Worm (Caenorhabditis elegans) whole organism, early embryonic: ENCODE measurements around the gene B0284.3.
A peak's percentile ranks its signal among the peaks of the same experiment; 100 is the strongest.

ENCODE experiments used
- B0310.2 ChIP-seq: sonication (generic microtip); optimal IDR thresholded peaks from 2 replicates; lab custom pipeline; 2016; ENCODE audit warnings: mild to moderate bottlenecking, missing genetic modification characterization, missing compliant biosample characterization
- F13C5.2 ChIP-seq: sonication (generic microtip); optimal IDR thresholded peaks from 2 replicates; lab custom pipeline; 2017; ENCODE audit warnings: mild to moderate bottlenecking, missing genetic modification characterization, inconsistent platforms, missing compliant biosample characterization
- aly-1 ChIP-seq: sonication (generic microtip); optimal IDR thresholded peaks from 2 replicates; lab custom pipeline; 2016; ENCODE audit warnings: missing genetic modification characterization, missing compliant biosample characterization
- ama-1 ChIP-seq: fragments of 150-350 bp; optimal IDR thresholded peaks from 2 replicates; lab custom pipeline; 2014
- ceh-13 ChIP-seq: fragments of 200-800 bp; sonication (Bioruptor generic); optimal IDR thresholded peaks from 2 replicates; lab custom pipeline; 2018; ENCODE audit warnings: mild to moderate bottlenecking, missing genetic modification characterization, missing compliant biosample characterization
- ceh-36 ChIP-seq: sonication (generic microtip); optimal IDR thresholded peaks from 2 replicates; lab custom pipeline; 2016; ENCODE audit warnings: missing genetic modification characterization, inconsistent platforms, missing compliant biosample characterization
- ets-7 ChIP-seq: sonication (generic microtip); optimal IDR thresholded peaks from 2 replicates; lab custom pipeline; 2016; ENCODE audit warnings: missing genotype, missing genetic modification characterization, missing compliant biosample characterization
- flt-1 ChIP-seq: fragments of 200-800 bp; sonication (Bioruptor generic); IDR thresholded peaks from 2 replicates; pipeline ENCODE4 v1.3.6; 2022; ENCODE audit warnings: missing genetic modification characterization, missing compliant biosample characterization
- hmbx-1 ChIP-seq: sonication (generic microtip); optimal IDR thresholded peaks from 2 replicates; lab custom pipeline; 2016; ENCODE audit warnings: mild to moderate bottlenecking, missing genetic modification characterization, missing compliant biosample characterization
- hmg-4 ChIP-seq: fragments of 200-800 bp; sonication (Bioruptor generic); optimal IDR thresholded peaks from 2 replicates; lab custom pipeline; 2018; ENCODE audit warnings: mild to moderate bottlenecking, missing genetic modification characterization, missing compliant biosample characterization
- hnd-1 ChIP-seq: sonication (generic microtip); optimal IDR thresholded peaks from 2 replicates; lab custom pipeline; 2016; ENCODE audit warnings: missing genetic modification characterization, missing compliant biosample characterization
- pes-1 ChIP-seq: fragments of 200-800 bp; sonication (Bioruptor generic); IDR thresholded peaks from 2 replicates; pipeline ENCODE4 v1.3.6; 2022; ENCODE audit warnings: missing genetic modification reagents, missing genetic modification characterization, missing compliant biosample characterization
- scrt-1 ChIP-seq: fragments of 200-800 bp; sonication (Bioruptor generic); IDR thresholded peaks from 2 replicates; pipeline ENCODE4 v1.3.6; 2022; ENCODE audit warnings: missing genetic modification characterization, missing compliant biosample characterization
- sea-1 ChIP-seq: fragments of 200-800 bp; sonication (Bioruptor generic); conservative IDR thresholded peaks from 2 replicates; pipeline ENCODE4 v1.3.6; 2022; ENCODE audit warnings: missing genetic modification characterization, missing compliant biosample characterization
- tbx-11 ChIP-seq: fragments of 200-800 bp; sonication (Bioruptor generic); IDR thresholded peaks from 2 replicates; pipeline ENCODE4 v1.3.6; 2022; ENCODE audit warnings: missing genetic modification characterization, missing compliant biosample characterization
- tbx-37 ChIP-seq: fragments of 200-800 bp; sonication (Bioruptor generic); conservative IDR thresholded peaks from 2 replicates; pipeline ENCODE4 v1.3.6; 2022; ENCODE audit warnings: missing genetic modification reagents, missing genetic modification characterization, missing compliant biosample characterization
- tra-4 ChIP-seq: sonication (generic microtip); optimal IDR thresholded peaks from 2 replicates; lab custom pipeline; 2017; ENCODE audit warnings: missing genetic modification characterization, missing compliant biosample characterization

B0284.3 gene

DNA sequence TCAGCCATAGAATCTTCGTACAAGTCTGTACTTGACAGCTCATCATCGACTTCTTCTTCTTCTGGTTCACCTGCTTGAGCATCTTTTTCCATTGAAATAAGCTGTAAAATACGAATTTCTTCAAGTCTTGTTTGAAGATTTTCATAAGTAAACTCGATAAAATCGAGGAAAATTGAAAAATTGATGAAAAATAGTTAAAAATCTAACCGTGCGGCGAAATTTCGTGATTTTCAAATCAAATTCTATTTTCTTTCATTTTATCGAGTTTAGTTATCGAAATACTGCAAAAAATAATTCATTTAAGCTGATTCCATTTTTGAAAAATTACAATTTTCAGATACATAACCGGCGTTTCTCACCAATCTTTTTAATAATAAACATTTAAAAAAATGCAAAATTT lies 35.5 kb upstream of the B0284.3 start, which contains the start of gene R07E5.11:
Gene R07E5.11, minus strand, starts transcription at position 101 of the 400 bp plus-strand sequence.
- TF ChIP-seq ama-1 (lab: Kevin White, UChicago) (no peak), F13C5.2 (tag; lab: Kevin White, UChicago) (no peak), ceh-36 (tag; lab: Kevin White, UChicago) (no peak), ceh-13 (GFP tag; lab: Kevin White, UChicago) (no peak), tbx-11 (GFP tag; lab: Robert Waterston, UW) (no peak)

ce11 chrIII:4414041-4414440 lies 34.4 kb upstream of the B0284.3 start:
- TF ChIP-seq aly-1 (tag; lab: Kevin White, UChicago) (peak; percentile 60), sea-1 (GFP tag; lab: Robert Waterston, UW) (peak; percentile 77), ceh-36 (tag; lab: Kevin White, UChicago) (peak; percentile 69), tbx-11 (GFP tag; lab: Robert Waterston, UW) (peak; percentile 70; the same call in 1 of the 2 replicates), pes-1 (GFP tag; lab: Robert Waterston, UW) (peak; percentile 83), flt-1 (GFP tag; lab: Robert Waterston, UW) (peak; percentile 71), hmg-4 (GFP tag; lab: Kevin White, UChicago) (peak; percentile 49), ets-7 (tag; lab: Kevin White, UChicago) (peak; percentile 9), scrt-1 (GFP tag; lab: Robert Waterston, UW) (peak; percentile 77), tbx-37 (GFP tag; lab: Robert Waterston, UW) (0 out of 2 replicates have a peak, but pooled peaks have one; percentile 42), hnd-1 (tag; lab: Kevin White, UChicago) (peak; percentile 21)

DNA sequence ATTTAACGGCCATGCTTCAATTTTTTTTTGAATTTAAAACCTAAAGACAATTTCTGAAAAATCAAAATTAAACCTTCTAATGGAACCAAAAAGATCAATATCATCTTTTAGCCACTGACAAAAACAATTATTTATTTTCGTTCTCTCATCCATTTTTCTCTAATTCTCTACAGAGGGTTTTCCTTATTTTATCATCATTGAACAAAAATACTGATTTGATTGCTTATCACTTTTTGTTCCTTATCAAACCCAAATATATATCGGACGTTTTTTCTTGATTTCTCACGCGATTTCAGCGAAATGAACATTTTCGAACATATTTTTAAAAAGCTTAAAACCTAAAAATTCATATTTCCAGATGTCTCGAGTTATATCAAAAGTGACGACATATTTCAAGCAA lies 33.5 kb upstream of the B0284.3 start, which contains the start of gene mpc-1:
Gene mpc-1, plus strand, starts transcription at position 359 of the 400 bp plus-strand sequence.
- TF ChIP-seq scrt-1 (GFP tag; lab: Robert Waterston, UW) (no peak), ets-7 (tag; lab: Kevin White, UChicago) (no peak), hmbx-1 (tag; lab: Kevin White, UChicago) (no peak), pes-1 (GFP tag; lab: Robert Waterston, UW) (no peak), aly-1 (tag; lab: Kevin White, UChicago) (no peak), hmg-4 (GFP tag; lab: Kevin White, UChicago) (no peak), F13C5.2 (tag; lab: Kevin White, UChicago) (no peak), tra-4 (tag; lab: Kevin White, UChicago) (no peak), ceh-36 (tag; lab: Kevin White, UChicago) (no peak), sea-1 (GFP tag; lab: Robert Waterston, UW) (no peak), tbx-11 (GFP tag; lab: Robert Waterston, UW) (no peak), ama-1 (lab: Kevin White, UChicago) (no peak), B0310.2 (tag; lab: Kevin White, UChicago) (no peak), tbx-37 (GFP tag; lab: Robert Waterston, UW) (no peak), hnd-1 (tag; lab: Kevin White, UChicago) (no peak), flt-1 (GFP tag; lab: Robert Waterston, UW) (no peak), ceh-13 (GFP tag; lab: Kevin White, UChicago) (no peak)

ce11 chrIII:4412108-4413009 lies 32.7 kb upstream of the B0284.3 start:
- TF ChIP-seq sea-1 (GFP tag; lab: Robert Waterston, UW) (no peak), ets-7 (tag; lab: Kevin White, UChicago) (no peak), tbx-11 (GFP tag; lab: Robert Waterston, UW) (no peak), hmg-4 (GFP tag; lab: Kevin White, UChicago) (no peak), tra-4 (tag; lab: Kevin White, UChicago) (no peak), ceh-13 (GFP tag; lab: Kevin White, UChicago) (no peak)

DNA sequence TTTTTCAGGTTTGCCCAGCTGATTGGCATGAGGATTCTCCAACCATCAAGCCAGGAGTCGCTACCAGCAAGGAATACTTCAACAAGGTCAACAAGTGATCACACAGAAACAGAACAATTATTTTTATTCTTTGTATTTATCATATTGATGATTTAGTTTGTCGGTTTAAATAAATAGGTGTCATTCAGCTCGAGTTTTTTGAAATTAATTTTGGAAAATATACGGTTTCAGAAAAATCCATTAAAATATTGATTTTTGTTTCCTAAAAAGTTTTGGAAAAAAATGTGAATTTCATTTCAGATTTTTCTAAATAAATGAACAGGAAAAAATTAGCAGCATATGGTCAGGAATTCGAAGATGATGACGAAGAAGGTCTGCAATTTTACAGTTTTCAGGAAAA lies 28.6 kb upstream of the B0284.3 start, which contains the start of gene gpch-1:
Gene gpch-1, plus strand, starts transcription at position 301 of the 400 bp plus-strand sequence.
- TF ChIP-seq scrt-1 (GFP tag; lab: Robert Waterston, UW) = no peak
- no peak for TF ChIP-seq ceh-13 (GFP tag; lab: Kevin White, UChicago)
- no peak for TF ChIP-seq tbx-37 (GFP tag; lab: Robert Waterston, UW)
- TF ChIP-seq F13C5.2 (tag; lab: Kevin White, UChicago) = no peak
- no peak for TF ChIP-seq sea-1 (GFP tag; lab: Robert Waterston, UW)
- no peak for TF ChIP-seq aly-1 (tag; lab: Kevin White, UChicago)
- no peak for TF ChIP-seq pes-1 (GFP tag; lab: Robert Waterston, UW)
- no peak for TF ChIP-seq ceh-36 (tag; lab: Kevin White, UChicago)
- no peak for TF ChIP-seq hmg-4 (GFP tag; lab: Kevin White, UChicago)
- TF ChIP-seq hmbx-1 (tag; lab: Kevin White, UChicago) = no peak
- no peak for TF ChIP-seq hnd-1 (tag; lab: Kevin White, UChicago)
- TF ChIP-seq tra-4 (tag; lab: Kevin White, UChicago) = no peak
- no peak for TF ChIP-seq ama-1 (lab: Kevin White, UChicago)

DNA sequence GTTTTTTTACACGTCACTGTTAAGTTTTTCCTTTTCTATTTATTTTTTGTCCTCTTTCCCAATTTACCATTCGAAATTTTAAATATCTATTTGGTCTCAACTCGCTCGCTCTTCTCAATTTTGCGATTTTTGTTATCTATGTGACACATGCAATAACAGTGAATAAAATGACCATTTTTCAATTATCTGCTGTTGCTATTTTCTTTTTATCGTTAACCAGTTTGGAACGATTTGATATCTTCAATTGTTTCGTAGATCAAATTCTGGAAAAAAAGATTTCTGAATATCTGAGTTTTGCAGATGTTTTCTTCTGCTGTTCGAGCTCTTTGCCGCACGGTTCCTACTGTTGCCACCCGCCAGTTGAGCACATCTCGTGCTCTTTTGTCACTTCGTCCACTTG lies 27.5 kb upstream of the B0284.3 start, which contains the start of gene prdx-3:
Gene prdx-3, plus strand, starts transcription at position 301 of the 400 bp plus-strand sequence.
- no peak for TF ChIP-seq flt-1 (GFP tag; lab: Robert Waterston, UW)
- no peak for TF ChIP-seq sea-1 (GFP tag; lab: Robert Waterston, UW)
- TF ChIP-seq hmg-4 (GFP tag; lab: Kevin White, UChicago) = no peak
- TF ChIP-seq F13C5.2 (tag; lab: Kevin White, UChicago) = no peak
- no peak for TF ChIP-seq ama-1 (lab: Kevin White, UChicago)
- TF ChIP-seq scrt-1 (GFP tag; lab: Robert Waterston, UW) = no peak
- no peak for TF ChIP-seq ets-7 (tag; lab: Kevin White, UChicago)
- no peak for TF ChIP-seq tbx-37 (GFP tag; lab: Robert Waterston, UW)
